Worm (Caenorhabditis elegans) whole organism, young adult: Measurements from ENCODE around the gene ppgn-1.

Experiments
- F57A8.1 ChIP-seq: fragments of 200-800 bp; sonication (Bioruptor generic); optimal IDR thresholded peaks from 2 replicates; lab custom pipeline; 2018; ENCODE audit warnings: mild to moderate bottlenecking, missing genetic modification characterization, moderate library complexity, missing compliant biosample characterization
- ceh-79 ChIP-seq: sonication (generic microtip); optimal IDR thresholded peaks from 2 replicates; lab custom pipeline; 2017; ENCODE audit warnings: mild to moderate bottlenecking, missing genetic modification characterization, missing compliant biosample characterization
- dpl-1 ChIP-seq: fragments of 150-350 bp; optimal IDR thresholded peaks from 2 replicates; lab custom pipeline; 2014; ENCODE audit warnings: missing biosample characterization, missing genetic modification reagents, missing genetic modification characterization
- efl-1 ChIP-seq: fragments of 150-350 bp; optimal IDR thresholded peaks from 2 replicates; lab custom pipeline; 2014; ENCODE audit warnings: missing biosample characterization, missing genetic modification reagents, missing genetic modification characterization
- hlh-26 ChIP-seq: fragments of 200-800 bp; sonication (Bioruptor generic); conservative IDR thresholded peaks from 2 replicates; pipeline ENCODE4 v1.3.6; 2022; ENCODE audit warnings: missing genetic modification reagents, missing genetic modification characterization, missing compliant biosample characterization
- madf-8 ChIP-seq: fragments of 200-800 bp; sonication (Bioruptor generic); conservative IDR thresholded peaks from 2 replicates; pipeline ENCODE4 v1.3.6; 2022; ENCODE audit warnings: missing genetic modification reagents, missing genetic modification characterization, missing compliant biosample characterization
- mcd-1 ChIP-seq: fragments of 200-800 bp; sonication (Bioruptor generic); IDR thresholded peaks from 2 replicates; pipeline ENCODE4 v1.3.6; 2022; ENCODE audit warnings: missing genetic modification reagents, missing genetic modification characterization, missing compliant biosample characterization
- nfyb-1 ChIP-seq: fragments of 200-800 bp; sonication (Bioruptor generic); IDR thresholded peaks from 2 replicates; pipeline ENCODE4 v1.3.6; 2022; ENCODE audit warnings: missing genetic modification reagents, missing genetic modification characterization, missing compliant biosample characterization
- nhr-27 ChIP-seq: fragments of 200-800 bp; sonication (Bioruptor generic); optimal IDR thresholded peaks from 2 replicates; lab custom pipeline; 2018; ENCODE audit warnings: mild to moderate bottlenecking, missing genetic modification characterization, moderate library complexity, missing compliant biosample characterization
- pha-4 ChIP-seq: fragments of 150-350 bp; sonication (generic microtip); optimal IDR thresholded peaks from 2 replicates; lab custom pipeline; 2014; ENCODE audit warnings: missing biosample characterization, missing genetic modification reagents, missing genetic modification characterization
- unc-62 ChIP-seq: fragments of 150-350 bp; optimal IDR thresholded peaks from 2 replicates; lab custom pipeline; 2014; ENCODE audit warnings: missing biosample characterization, missing genetic modification reagents, missing genetic modification characterization
- ztf-28 ChIP-seq: fragments of 200-800 bp; sonication (Bioruptor generic); IDR thresholded peaks from 2 replicates; pipeline ENCODE4 v1.3.6; 2022; ENCODE audit warnings: missing genetic modification reagents, missing genetic modification characterization, missing compliant biosample characterization

ce11 chrIV:2292119-2292518 lies 56.6 kb downstream of the ppgn-1 start:
- TF ChIP-seq ceh-79 (tag; lab: Kevin White, UChicago) (no peak), madf-8 (GFP tag; lab: Robert Waterston, UW) (no peak), mcd-1 (GFP tag; lab: Robert Waterston, UW) (no peak), nfyb-1 (GFP tag; lab: Robert Waterston, UW) (no peak), dpl-1 (GFP tag; lab: Kevin White, UChicago) (no peak), ztf-28 (GFP tag; lab: Robert Waterston, UW) (no peak), nhr-27 (tag; lab: Kevin White, UChicago) (no peak), hlh-26 (GFP tag; lab: Robert Waterston, UW) (no peak), unc-62 (GFP tag; lab: Kevin White, UChicago) (no peak), F57A8.1 (GFP tag; lab: Kevin White, UChicago) (no peak), pha-4 (tag; lab: Kevin White, UChicago) (no peak), efl-1 (no peak)
